Worm (Caenorhabditis elegans) whole organism, L2 larva: ENCODE data around the gene Y45G5AM.5.

Experiments used
- aly-2 ChIP-seq: fragments of 150-350 bp; optimal IDR thresholded peaks from 2 replicates; lab custom pipeline; 2014; ENCODE audit warnings: missing biosample characterization, missing genetic modification characterization
- lin-39 ChIP-seq: fragments of 150-350 bp; optimal IDR thresholded peaks from 2 replicates; lab custom pipeline; 2014; ENCODE audit warnings: missing biosample characterization, missing genetic modification reagents, missing genetic modification characterization
- nhr-77 ChIP-seq: fragments of 150-350 bp; optimal IDR thresholded peaks from 2 replicates; lab custom pipeline; 2014; ENCODE audit warnings: missing biosample characterization, missing genetic modification characterization
- skn-1 ChIP-seq: sonication (generic microtip); optimal IDR thresholded peaks from 2 replicates; lab custom pipeline; 2017; ENCODE audit warnings: missing biosample characterization, missing genetic modification characterization
- zag-1 ChIP-seq: fragments of 150-350 bp; optimal IDR thresholded peaks from 2 replicates; lab custom pipeline; 2014; ENCODE audit warnings: missing biosample characterization, missing genetic modification characterization

DNA sequence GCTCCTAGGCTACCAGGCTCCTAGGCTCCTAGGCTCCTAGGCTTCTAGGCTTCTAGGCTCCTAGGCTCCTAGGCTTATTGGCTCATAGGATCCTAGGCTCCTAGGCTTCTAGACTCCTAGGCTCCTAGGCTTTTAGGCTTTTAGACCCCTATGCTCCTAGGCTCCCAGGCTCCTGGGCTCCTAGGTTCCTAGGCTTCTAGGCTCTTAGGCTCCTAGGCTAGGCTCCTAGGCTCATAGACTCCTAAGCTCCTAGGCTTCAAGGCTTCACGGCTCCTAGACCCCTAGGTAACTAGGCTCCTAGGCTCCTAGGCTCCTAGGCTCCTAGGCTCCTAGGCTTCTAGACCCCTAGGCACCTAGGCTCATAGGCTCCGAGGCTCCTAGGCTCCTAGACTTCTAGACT is 8.8 kb upstream of the Y45G5AM.5 start:
- TF ChIP-seq aly-2 (tag; lab: Kevin White, UChicago) (no peak), zag-1 (tag; lab: Kevin White, UChicago) (no peak), nhr-77 (tag; lab: Kevin White, UChicago) (no peak), lin-39 (no peak), skn-1 (tag; lab: Kevin White, UChicago) (no peak)
